Fruit fly (Drosophila melanogaster): ENCODE data around the gene CG6661.

CG6661 gene

dm6 chr3L:14004041-14004407, 30.6 kb upstream of the CG6661 start:
- TF ChIP-seq ac (GFP tag; optimal IDR thresholded peaks at IDR 0.05) (no peak), Kr (GFP tag; optimal IDR thresholded peaks at IDR 0.05) (no peak), CG15601 (tag; optimal IDR thresholded peaks at IDR 0.05) (no peak), CG34422 (GFP tag; IDR thresholded peaks at IDR 0.05) (peak; percentile 74), CG32772 (GFP tag; IDR thresholded peaks at IDR 0.05) (no peak), fd64A (GFP tag; optimal IDR thresholded peaks at IDR 0.05) (no peak), CG6654 (GFP tag; optimal IDR thresholded peaks at IDR 0.05) (no peak), CG3838 (GFP tag; optimal IDR thresholded peaks at IDR 0.05) (no peak), Opbp (GFP tag; IDR thresholded peaks at IDR 0.05; ENCODE audit: partially characterized antibody) (peak; percentile 100), eyg (GFP tag; optimal IDR thresholded peaks at IDR 0.05) (no peak), tup (GFP tag; optimal IDR thresholded peaks at IDR 0.05) (no peak), CG4360 (GFP tag; IDR thresholded peaks at IDR 0.05) (0 out of 2 replicates have a peak, but pooled peaks have one; percentile 58), GATAe (GFP tag; conservative IDR thresholded peaks at IDR 0.05) (no peak), wdn (GFP tag; IDR thresholded peaks at IDR 0.05) (peak; percentile 33; the same call in 1 of the 2 replicates), slp2 (GFP tag; optimal IDR thresholded peaks at IDR 0.05) (no peak), ham (GFP tag; IDR thresholded peaks at IDR 0.05) (no peak), fd96Cb (tag; optimal IDR thresholded peaks at IDR 0.05) (no peak), chinmo (GFP tag; IDR thresholded peaks at IDR 0.05; ENCODE audit: partially characterized antibody) (peak; percentile 89; the same call in 3 of the 4 replicates), CG12236 (GFP tag; optimal IDR thresholded peaks at IDR 0.05) (no peak), Hey (tag; optimal IDR thresholded peaks at IDR 0.05) (peak; percentile 2), CG8290 (GFP tag; optimal IDR thresholded peaks at IDR 0.05) (no peak), CG8290 (tag; optimal IDR thresholded peaks at IDR 0.05) (peak; percentile 62 to 69), CG2129 (GFP tag; IDR thresholded peaks at IDR 0.05; ENCODE audit: partially characterized antibody) (no peak), odd (GFP tag; optimal IDR thresholded peaks at IDR 0.05) (no peak), CG4707 (GFP tag; optimal IDR thresholded peaks at IDR 0.05) (no peak), nmo (GFP tag; optimal IDR thresholded peaks at IDR 0.05) (peak; percentile 38), TFAM (GFP tag; optimal IDR thresholded peaks at IDR 0.05) (no peak), fd102C (GFP tag; optimal IDR thresholded peaks at IDR 0.05) (no peak), CG11695 (GFP tag; IDR thresholded peaks at IDR 0.05) (no peak), lilli (GFP tag; optimal IDR thresholded peaks at IDR 0.05) (no peak), insv (GFP tag; optimal IDR thresholded peaks at IDR 0.05) (peak in 1 of 2 experiments; percentile 29), dimm (GFP tag; IDR thresholded peaks at IDR 0.05) (no peak), CG17568 (GFP tag; optimal IDR thresholded peaks at IDR 0.05) (peak; percentile 16), Bgb (GFP tag; IDR thresholded peaks at IDR 0.05; ENCODE audit: partially characterized antibody) (0 out of 2 replicates have a peak, but pooled peaks have one; percentile 44), CG30431 (GFP tag; optimal IDR thresholded peaks at IDR 0.05) (no peak), klu (GFP tag; IDR thresholded peaks at IDR 0.05) (no peak), sr (GFP tag; IDR thresholded peaks at IDR 0.05) (no peak), repo (GFP tag; optimal IDR thresholded peaks at IDR 0.05) (no peak), Camta (GFP tag; optimal IDR thresholded peaks at IDR 0.05) (no peak), CG16815 (GFP tag; optimal IDR thresholded peaks at IDR 0.05) (no peak), CG3065 (GFP tag; optimal IDR thresholded peaks at IDR 0.05) (no peak), pb (GFP tag; optimal IDR thresholded peaks at IDR 0.05) (no peak), unpg (GFP tag; optimal IDR thresholded peaks at IDR 0.05) (no peak), Ets97D (GFP tag; optimal IDR thresholded peaks at IDR 0.05) (peak; percentile 75), Sox100B (GFP tag; optimal IDR thresholded peaks at IDR 0.05) (no peak), CG13296 (GFP tag; optimal IDR thresholded peaks at IDR 0.05) (peak; percentile 29), Vsx1 (GFP tag; optimal IDR thresholded peaks at IDR 0.05) (no peak), CG8359 (GFP tag; optimal IDR thresholded peaks at IDR 0.05; ENCODE audit: borderline replicate concordance) (no peak), gfzf (GFP tag; optimal IDR thresholded peaks at IDR 0.05) (peak; percentile 2), CG30020 (tag; optimal IDR thresholded peaks at IDR 0.05) (peak; percentile 4), CG11093 (GFP tag; IDR thresholded peaks at IDR 0.05) (peak; percentile 27; the same call in 1 of the 3 replicates), ttk (GFP tag; IDR thresholded peaks at IDR 0.05) (no peak)
